Fruit fly (Drosophila melanogaster) whole organism: ENCODE results near the gene Ire1.

Experiments used
- CG8478 ChIP-seq: fragments of >200 bp; optimal IDR thresholded peaks from 2 replicates; lab custom pipeline; 2018; ENCODE audit warnings: inconsistent platforms
- Dll ChIP-seq: fragments of >200 bp; optimal IDR thresholded peaks from 2 replicates; lab custom pipeline; 2017
- EcR ChIP-seq, 2 experiments: fragments of >200 bp; optimal IDR thresholded peaks; 2 replicates each; lab custom pipeline; 2017; ENCODE audit warnings: missing biosample characterization in 2 of 2, missing genetic modification characterization in 2 of 2, missing genetic modification reagents in 2 of 2
- pan ChIP-seq: fragments of >200 bp; optimal IDR thresholded peaks from 2 replicates; lab custom pipeline; 2017
- psq ChIP-seq: fragments of >200 bp; optimal IDR thresholded peaks from 2 replicates; lab custom pipeline; 2017
- usp ChIP-seq: fragments of >200 bp; optimal IDR thresholded peaks from 2 replicates; lab custom pipeline; 2017; ENCODE audit warnings: missing biosample characterization, missing genetic modification characterization, mixed read lengths

Ire1 gene

DNA sequence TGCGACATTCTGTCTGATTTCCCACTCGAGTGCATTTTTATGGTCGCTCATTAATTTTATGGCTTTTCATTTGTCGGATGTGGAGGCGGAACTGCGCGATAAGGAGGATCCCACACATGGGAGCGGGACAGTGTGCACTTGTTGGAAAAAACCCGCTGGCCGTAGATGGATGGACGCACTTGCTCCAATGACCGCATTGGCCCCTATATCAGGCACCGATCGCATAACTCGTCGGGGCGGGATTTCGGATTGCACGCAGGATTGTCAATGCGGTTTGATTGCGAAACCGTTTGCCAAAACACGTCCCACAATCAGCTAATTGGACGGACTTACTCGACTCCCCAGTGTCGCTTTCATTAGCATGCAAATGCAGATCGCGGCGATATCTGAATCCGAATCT lies 49.6 kb downstream of the Ire1 start:
- TF ChIP-seq psq (lab: Kevin White, UChicago), result no peak
- TF ChIP-seq usp, result no peak
- no peak for TF ChIP-seq Dll (lab: Kevin White, UChicago)
- TF ChIP-seq pan (lab: Kevin White, UChicago), result no peak
- no peak for TF ChIP-seq EcR (GFP tag; optimal IDR thresholded peaks at IDR 0.05; lab: Kevin White, UChicago)
- TF ChIP-seq CG8478 (lab: Kevin White, UChicago), result no peak

DNA sequence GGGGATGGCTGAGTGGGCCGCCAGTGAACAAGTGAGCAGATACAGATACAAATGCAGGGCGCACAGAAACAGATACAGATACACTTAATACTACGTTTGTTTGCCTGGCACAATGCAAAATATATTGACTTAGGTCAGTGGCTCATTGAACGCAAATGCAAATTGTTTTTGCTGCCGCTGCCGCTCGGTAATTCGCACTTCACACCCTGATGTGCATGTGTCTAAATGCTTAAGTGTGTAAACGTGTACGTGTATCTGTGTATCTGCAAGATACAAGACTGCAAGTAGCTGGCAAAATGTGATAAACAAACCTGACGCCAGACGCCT lies 52.7 kb downstream of the Ire1 start:
- TF ChIP-seq psq (lab: Kevin White, UChicago), result no peak
- no peak for TF ChIP-seq CG8478 (lab: Kevin White, UChicago)
- TF ChIP-seq Dll (lab: Kevin White, UChicago), result no peak
- no peak for TF ChIP-seq usp
- TF ChIP-seq pan (lab: Kevin White, UChicago), result no peak
- no peak for TF ChIP-seq EcR (GFP tag; optimal IDR thresholded peaks at IDR 0.05; lab: Kevin White, UChicago)

DNA sequence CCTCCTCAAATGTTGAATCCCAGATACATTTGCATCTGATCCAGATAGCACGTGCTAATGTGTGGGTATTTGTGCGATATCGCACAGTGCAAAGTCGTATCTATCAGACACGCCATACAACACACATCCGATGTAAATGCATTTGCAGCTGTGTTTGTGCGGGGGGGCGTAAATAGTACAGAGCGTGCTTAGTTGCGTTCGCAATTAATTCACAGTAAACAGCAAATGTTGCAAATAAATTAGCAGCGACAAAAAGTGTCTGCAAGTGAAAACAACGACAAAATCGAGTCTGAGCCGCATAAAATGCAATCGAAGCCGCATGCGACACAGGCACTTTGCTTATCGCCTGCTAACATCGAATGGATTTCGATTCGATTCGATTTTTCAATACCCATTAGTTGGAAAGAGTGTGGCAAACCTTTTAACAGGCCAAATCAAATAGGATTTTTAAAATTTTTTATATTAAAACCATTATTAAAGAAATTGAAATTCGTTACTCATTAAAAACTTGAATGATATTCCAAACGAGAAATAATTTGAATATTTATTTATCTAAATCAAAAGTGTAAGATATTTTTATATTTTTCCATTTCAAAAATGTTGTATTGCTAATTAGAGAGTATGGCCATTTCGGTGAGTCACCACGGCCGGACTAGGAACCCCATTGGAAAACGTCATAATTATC lies 53.2 kb downstream of the Ire1 start:
- TF ChIP-seq CG8478 (lab: Kevin White, UChicago) (no peak), Dll (lab: Kevin White, UChicago) (no peak), EcR (GFP tag; optimal IDR thresholded peaks at IDR 0.05; lab: Kevin White, UChicago) (no peak), usp (no peak), pan (lab: Kevin White, UChicago) (no peak), psq (lab: Kevin White, UChicago) (no peak)

DNA sequence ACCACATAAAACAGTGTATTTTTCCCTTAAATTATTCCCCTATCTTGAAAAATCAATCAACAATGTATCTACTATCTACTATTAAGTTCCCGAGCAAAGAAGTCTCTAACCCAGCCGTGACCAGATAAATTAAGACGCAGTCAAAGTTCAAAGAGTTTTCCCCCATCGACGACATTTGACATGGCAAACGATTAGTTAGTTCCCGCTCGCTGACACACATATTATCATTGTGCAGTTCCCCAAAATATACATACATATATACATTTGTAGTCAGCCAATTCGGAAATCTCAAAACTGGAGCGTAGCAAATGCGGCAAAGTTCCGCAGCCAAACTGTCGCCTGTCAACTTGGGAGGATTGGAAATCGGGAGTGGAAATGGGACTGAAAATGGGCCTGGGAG lies 53.9 kb downstream of the Ire1 start:
- TF ChIP-seq CG8478 (lab: Kevin White, UChicago), result no peak
- TF ChIP-seq Dll (lab: Kevin White, UChicago), result no peak
- no peak for TF ChIP-seq pan (lab: Kevin White, UChicago)
- TF ChIP-seq psq (lab: Kevin White, UChicago), result no peak
- TF ChIP-seq EcR (GFP tag; optimal IDR thresholded peaks at IDR 0.05; lab: Kevin White, UChicago), result no peak
- no peak for TF ChIP-seq usp

DNA sequence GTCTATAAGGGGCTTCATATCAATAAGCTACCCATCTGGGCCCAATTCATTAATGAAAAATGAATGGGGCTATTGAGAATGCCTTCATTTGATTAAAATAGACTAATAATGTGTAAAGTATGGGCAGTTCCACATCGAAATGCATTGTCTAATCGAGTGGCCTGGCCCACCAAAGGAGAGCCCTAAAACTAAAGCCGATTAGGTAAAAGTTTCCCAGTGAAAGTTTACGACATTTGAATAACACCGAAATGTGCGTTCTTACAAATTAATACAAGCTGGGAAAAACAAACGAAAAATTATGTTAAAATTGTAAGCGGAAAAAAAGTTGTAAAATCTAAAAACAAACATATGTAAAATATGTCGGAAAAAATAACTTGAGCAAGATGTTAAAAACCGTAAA lies 56.2 kb downstream of the Ire1 start:
- TF ChIP-seq pan (lab: Kevin White, UChicago) (no peak), usp (no peak), psq (lab: Kevin White, UChicago) (no peak), Dll (lab: Kevin White, UChicago) (no peak), CG8478 (lab: Kevin White, UChicago) (no peak)
